Worm (Caenorhabditis elegans): ENCODE results near the gene H13N06.2.

H13N06.2 gene

ce11 chrX:15441686-15442067, 46.2 kb upstream of the H13N06.2 start, which contains the start of gene nkat-3:
nkat-3 (plus strand) TSS chrX:15441731.
- TF ChIP-seq aha-1 (tag) (peak; percentile 90), ceh-82 (tag; optimal IDR thresholded peaks at IDR 0.05) (no peak)

- TF ChIP-seq madf-5 (GFP tag; IDR thresholded peaks at IDR 0.05) = no peak
- TF ChIP-seq nhr-28 (tag; optimal IDR thresholded peaks at IDR 0.05) = peak; percentile 96
- TF ChIP-seq jun-1 (tag; optimal IDR thresholded peaks at IDR 0.05) = no peak
- no peak for TF ChIP-seq ceh-82 (tag; optimal IDR thresholded peaks at IDR 0.05)
- no peak for TF ChIP-seq cey-2 (tag; optimal IDR thresholded peaks at IDR 0.05; ENCODE audit: borderline replicate concordance, insufficient read depth)
These were observed 41.6 kb upstream of the H13N06.2 start, which contains the start of gene R03A10.5 for ce11 chrX:15446292-15446794. R03A10.5 (plus strand) TSS chrX:15446722.

- TF ChIP-seq egl-27 (tag; optimal IDR thresholded peaks at IDR 0.05) = no peak
- TF ChIP-seq hlh-30 (tag; optimal IDR thresholded peaks at IDR 0.05; ENCODE audit: insufficient read depth) = no peak
- TF ChIP-seq aha-1 (tag) = peak; percentile 96
- TF ChIP-seq duxl-1 (tag; optimal IDR thresholded peaks at IDR 0.05; ENCODE audit: poor library complexity) = no peak
- no peak for TF ChIP-seq hmg-1.1 (GFP tag; IDR thresholded peaks at IDR 0.05)
These were observed 22.9 kb upstream of the H13N06.2 start for ce11 chrX:15465050-15465449.

ce11 chrX:15466032-15466431, 21.9 kb upstream of the H13N06.2 start, which contains the start of gene sprr-1:
sprr-1 (plus strand) TSS chrX:15466300.
- TF ChIP-seq unc-62 (GFP tag; optimal IDR thresholded peaks at IDR 0.05 in 1 of 2) (peak in 1 of 2 experiments; percentile 95), unc-62 (tag; optimal IDR thresholded peaks at IDR 0.05) (no peak), madf-5 (GFP tag; IDR thresholded peaks at IDR 0.05) (no peak)

- TF ChIP-seq hif-1 (tag; optimal IDR thresholded peaks at IDR 0.05) (no peak), set-16 (GFP tag; IDR thresholded peaks at IDR 0.05) (peak; percentile 52), daf-16 (GFP tag; optimal IDR thresholded peaks at IDR 0.05) (no peak), daf-16 (tag; optimal IDR thresholded peaks at IDR 0.05) (no peak), dmd-8 (GFP tag; IDR thresholded peaks at IDR 0.05) (no peak), egl-27 (tag; optimal IDR thresholded peaks at IDR 0.05) (no peak), unc-39 (tag; optimal IDR thresholded peaks at IDR 0.05) (no peak), zfp-2 (tag; optimal IDR thresholded peaks at IDR 0.05) (no peak), Y48G9A.11 (GFP tag; IDR thresholded peaks at IDR 0.05) (no peak), F10B5.3 (tag; optimal IDR thresholded peaks at IDR 0.05) (no peak), egl-43 (GFP tag; IDR thresholded peaks at IDR 0.05) (0 out of 2 replicates have a peak, but pooled peaks have one; percentile 10), daf-8 (GFP tag; IDR thresholded peaks at IDR 0.05) (no peak), snpc-1.2 (GFP tag; IDR thresholded peaks at IDR 0.05) (0 out of 2 replicates have a peak, but pooled peaks have one; percentile 42), ceh-44 (GFP tag; IDR thresholded peaks at IDR 0.05) (no peak), dmd-9 (GFP tag; IDR thresholded peaks at IDR 0.05) (no peak), nhr-25 (tag; optimal IDR thresholded peaks at IDR 0.05; ENCODE audit: borderline replicate concordance, insufficient read depth) (no peak)
These were observed 19.2 kb upstream of the H13N06.2 start for ce11 chrX:15468657-15469056.

- TF ChIP-seq nhr-48 (tag; optimal IDR thresholded peaks at IDR 0.05) (peak; percentile 6), dmd-6 (GFP tag; IDR thresholded peaks at IDR 0.05) (no peak), saeg-2 (GFP tag; IDR thresholded peaks at IDR 0.05) (no peak)
These were observed 17.9 kb upstream of the H13N06.2 start for ce11 chrX:15469957-15470548.

All from whole organism, L4 larva.